Worm (Caenorhabditis elegans) whole organism, L4/young adult: Measurements from ENCODE around the gene E02A10.4.

Experiments used
- W03F9.2 ChIP-seq: fragments of 150-350 bp; optimal IDR thresholded peaks from 2 replicates; lab custom pipeline; 2014; ENCODE audit warnings: missing biosample characterization, missing genetic modification characterization
- dao-5 ChIP-seq: sonication (generic microtip); optimal IDR thresholded peaks from 2 replicates; lab custom pipeline; 2016; ENCODE audit warnings: missing genotype, missing genetic modification characterization, moderate library complexity, missing compliant biosample characterization
- him-1 ChIP-seq: sonication (generic microtip); optimal IDR thresholded peaks from 2 replicates; lab custom pipeline; 2016; ENCODE audit warnings: missing genotype, missing genetic modification reagents, missing genetic modification characterization, missing compliant biosample characterization

- TF ChIP-seq dao-5 (tag; lab: Kevin White, UChicago) = no peak
- TF ChIP-seq W03F9.2 (tag; lab: Kevin White, UChicago) = no peak
- TF ChIP-seq him-1 (tag; lab: Kevin White, UChicago) = no peak
Measured at ce11 chrV:12526124-12526523, 41.6 kb downstream of the E02A10.4 start.
